Fruit fly (Drosophila melanogaster) whole organism, embryonic: ENCODE measurements around the gene ball.

Experiments used
- CG5245 ChIP-seq: fragments of 200-800 bp; sonication (Bioruptor generic); optimal IDR thresholded peaks from 3 replicates; lab custom pipeline; 2016; ENCODE audit warnings: missing biosample characterization, missing genetic modification characterization
- CTCF ChIP-seq: fragments of 200-800 bp; sonication (Bioruptor generic); optimal IDR thresholded peaks from 2 replicates; lab custom pipeline; 2017; ENCODE audit warnings: missing biosample characterization, mild to moderate bottlenecking, missing genetic modification characterization, moderate library complexity

DNA sequence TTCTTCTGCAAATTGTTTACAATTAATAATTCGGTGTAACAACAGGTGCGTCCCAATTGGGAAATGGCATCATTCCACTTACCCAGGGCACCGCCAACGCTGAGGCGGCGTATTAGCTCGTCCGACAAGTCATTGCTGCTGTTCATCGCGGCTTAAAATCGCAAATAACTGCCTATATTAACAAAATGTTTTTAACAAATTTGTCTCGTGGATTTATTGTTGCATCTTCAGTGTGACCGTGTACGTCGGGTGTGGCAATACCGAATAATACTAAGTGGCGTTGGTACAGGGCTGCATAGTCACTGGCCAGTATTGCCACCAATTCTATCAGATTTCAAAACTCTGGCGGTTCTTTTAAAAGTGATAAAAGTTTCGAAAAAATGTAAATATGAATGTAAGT, 46.0 kb upstream of the ball start, which contains the start of gene Ets97D:
- TF ChIP-seq CTCF (GFP tag; lab: Kevin White, UChicago) (no peak), CG5245 (no peak)
